Worm (Caenorhabditis elegans): ENCODE data around the gene T16G12.1.

ce11 chrIII:9999235-9999634 is 50.4 kb downstream of the T16G12.1 start, which contains the start of gene C05B5.17:
- no peak for TF ChIP-seq ref-1 (GFP tag; conservative IDR thresholded peaks at IDR 0.05)
- TF ChIP-seq flt-1 (GFP tag; IDR thresholded peaks at IDR 0.05): no peak
- no peak for TF ChIP-seq ztf-29 (GFP tag; IDR thresholded peaks at IDR 0.05)
- TF ChIP-seq klf-2 (GFP tag; conservative IDR thresholded peaks at IDR 0.05): no peak
- TF ChIP-seq ztf-23 (GFP tag; IDR thresholded peaks at IDR 0.05): no peak
- TF ChIP-seq T22C8.4 (GFP tag; IDR thresholded peaks at IDR 0.05): no peak

All from whole organism, midembryonic.